Worm (Caenorhabditis elegans): Measurements from ENCODE around the gene ril-2.

DNA sequence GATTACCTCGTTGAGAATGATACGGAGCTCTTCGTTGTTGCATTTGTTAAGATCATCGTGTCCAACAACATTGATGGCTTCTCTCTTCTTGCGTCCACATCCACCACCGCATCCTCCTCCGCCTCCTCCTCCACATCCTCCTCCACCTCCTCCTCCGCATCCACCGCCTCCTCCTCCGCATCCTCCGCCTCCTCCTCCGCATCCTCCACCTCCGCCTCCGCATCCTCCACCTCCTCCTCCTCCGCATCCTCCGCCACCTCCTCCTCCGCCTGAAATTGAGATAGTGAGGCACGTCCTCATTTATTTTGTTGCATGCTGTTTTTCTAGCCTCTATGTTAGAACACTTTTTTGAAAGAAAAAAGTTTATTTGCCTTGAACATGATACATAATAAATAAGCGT lies 23.1 kb downstream of the ril-2 start:
- TF ChIP-seq ama-1 (optimal IDR thresholded peaks at IDR 0.05) (no peak), jun-1 (tag; optimal IDR thresholded peaks at IDR 0.05) (no peak), tbx-2 (tag; optimal IDR thresholded peaks at IDR 0.05) (no peak), unc-62 (GFP tag; optimal IDR thresholded peaks at IDR 0.05) (no peak), skn-1 (tag; optimal IDR thresholded peaks at IDR 0.05) (no peak), mdl-1 (tag; optimal IDR thresholded peaks at IDR 0.05) (no peak)

Data from whole organism, L1 larva.